Worm (Caenorhabditis elegans): ENCODE results near the gene nhr-130.

- TF ChIP-seq nhr-11 (tag; optimal IDR thresholded peaks at IDR 0.05), result no peak
- no peak for TF ChIP-seq nfya-1 (tag; optimal IDR thresholded peaks at IDR 0.05; ENCODE audit: insufficient read depth)
- no peak for TF ChIP-seq ztf-11 (tag; optimal IDR thresholded peaks at IDR 0.05)
- TF ChIP-seq unc-62 (GFP tag; optimal IDR thresholded peaks at IDR 0.05), result no peak
- no peak for TF ChIP-seq pqm-1 (tag; optimal IDR thresholded peaks at IDR 0.05)
- TF ChIP-seq ama-1 (optimal IDR thresholded peaks at IDR 0.05), result no peak
- no peak for TF ChIP-seq aly-2 (tag; optimal IDR thresholded peaks at IDR 0.05)
- no peak for TF ChIP-seq nhr-28 (tag; optimal IDR thresholded peaks at IDR 0.05)
- no peak for TF ChIP-seq jun-1 (tag; optimal IDR thresholded peaks at IDR 0.05)
Measured at ce11 chrV:439183-439749, 43.9 kb downstream of the nhr-130 start.

Data from whole organism, L3 larva.